Worm (Caenorhabditis elegans) whole organism, early embryonic: ENCODE data around the gene K08E7.5.

ENCODE experiments used
- ama-1 ChIP-seq: fragments of 150-350 bp; optimal IDR thresholded peaks from 2 replicates; lab custom pipeline; 2014
- ceh-13 ChIP-seq: fragments of 200-800 bp; sonication (Bioruptor generic); optimal IDR thresholded peaks from 2 replicates; lab custom pipeline; 2018; ENCODE audit warnings: mild to moderate bottlenecking, missing genetic modification characterization, missing compliant biosample characterization
- ets-7 ChIP-seq: sonication (generic microtip); optimal IDR thresholded peaks from 2 replicates; lab custom pipeline; 2016; ENCODE audit warnings: missing genotype, missing genetic modification characterization, missing compliant biosample characterization
- flt-1 ChIP-seq: fragments of 200-800 bp; sonication (Bioruptor generic); IDR thresholded peaks from 2 replicates; pipeline ENCODE4 v1.3.6; 2022; ENCODE audit warnings: missing genetic modification characterization, missing compliant biosample characterization
- hmbx-1 ChIP-seq: sonication (generic microtip); optimal IDR thresholded peaks from 2 replicates; lab custom pipeline; 2016; ENCODE audit warnings: mild to moderate bottlenecking, missing genetic modification characterization, missing compliant biosample characterization
- pes-1 ChIP-seq: fragments of 200-800 bp; sonication (Bioruptor generic); IDR thresholded peaks from 2 replicates; pipeline ENCODE4 v1.3.6; 2022; ENCODE audit warnings: missing genetic modification reagents, missing genetic modification characterization, missing compliant biosample characterization
- tra-4 ChIP-seq: sonication (generic microtip); optimal IDR thresholded peaks from 2 replicates; lab custom pipeline; 2017; ENCODE audit warnings: missing genetic modification characterization, missing compliant biosample characterization

- TF ChIP-seq ets-7 (tag; lab: Kevin White, UChicago): no peak
- no peak for TF ChIP-seq flt-1
- TF ChIP-seq hmbx-1: no peak
- no peak for TF ChIP-seq ama-1 (lab: Kevin White, UChicago)
- TF ChIP-seq pes-1 (GFP tag; lab: Robert Waterston, UW): no peak
- no peak for TF ChIP-seq ceh-13 (GFP tag; lab: Kevin White, UChicago)
- TF ChIP-seq tra-4 (tag; lab: Kevin White, UChicago): no peak
Observed at ce11 chrIV:12618877-12619276, 45.7 kb downstream of the K08E7.5 start.
